Worm (Caenorhabditis elegans): ENCODE data around the gene nfm-1.

DNA sequence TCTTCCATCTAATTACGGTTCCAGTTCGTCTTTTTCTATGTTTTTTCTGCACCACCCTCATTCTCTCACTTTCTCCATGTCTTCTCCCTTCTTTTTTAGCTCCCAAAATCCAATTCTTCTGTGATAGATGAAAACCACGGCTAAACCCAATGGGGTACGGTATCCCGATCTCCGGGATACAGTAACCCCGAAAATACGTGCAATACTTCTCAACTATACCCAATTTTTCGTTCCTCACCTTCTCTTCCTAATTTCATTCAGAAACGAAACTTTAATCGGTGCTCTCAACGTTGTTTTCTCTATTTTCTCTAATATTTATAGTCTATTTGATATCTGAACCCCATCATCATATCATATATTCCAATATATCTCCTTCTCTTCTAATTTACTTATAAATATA, 35.6 kb upstream of the nfm-1 start:
- TF ChIP-seq him-1 (tag; optimal IDR thresholded peaks at IDR 0.05) (no peak), W03F9.2 (tag; optimal IDR thresholded peaks at IDR 0.05) (no peak)

All from whole organism, L4/young adult.